Worm (Caenorhabditis elegans): ENCODE measurements around the gene snx-17.
A peak's percentile ranks its signal among the peaks of the same experiment; 100 is the strongest.

Gene snx-17

DNA sequence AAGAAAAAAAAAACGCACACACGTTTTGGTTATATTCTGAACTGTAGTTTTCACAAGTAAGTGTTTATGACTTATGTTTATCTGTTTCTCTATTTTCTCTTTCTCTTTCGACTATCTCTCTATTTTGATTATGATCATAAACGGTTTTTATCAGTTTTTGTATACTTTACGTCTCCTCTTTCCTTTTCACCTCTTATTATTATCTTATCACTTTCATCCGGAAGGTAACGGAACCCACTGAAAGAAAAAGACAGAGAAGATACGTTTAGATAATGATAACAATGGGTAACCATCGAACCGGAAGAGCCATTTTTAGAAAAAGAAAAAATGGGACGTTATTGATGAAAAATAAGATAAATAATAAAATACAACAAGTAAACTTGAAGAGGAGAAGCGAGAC is 43.6 kb upstream of the snx-17 start (continued):
- TF ChIP-seq nhr-10 (tag; optimal IDR thresholded peaks at IDR 0.05) (peak; percentile 50), nhr-102 (tag; optimal IDR thresholded peaks at IDR 0.05) (peak; percentile 77), F10B5.3 (tag; optimal IDR thresholded peaks at IDR 0.05) (no peak), Y48G9A.11 (GFP tag; IDR thresholded peaks at IDR 0.05) (no peak), Y75B8A.6 (GFP tag; IDR thresholded peaks at IDR 0.05) (no peak), spr-3 (GFP tag; optimal IDR thresholded peaks at IDR 0.05) (no peak), ceh-32 (tag; optimal IDR thresholded peaks at IDR 0.05; ENCODE audit: poor library complexity) (no peak), lim-7 (GFP tag; IDR thresholded peaks at IDR 0.05) (no peak), lin-29 (GFP tag; IDR thresholded peaks at IDR 0.05) (no peak), daf-19 (GFP tag; conservative IDR thresholded peaks at IDR 0.05) (no peak), ctbp-1 (GFP tag; IDR thresholded peaks at IDR 0.05) (no peak), daf-12 (tag; optimal IDR thresholded peaks at IDR 0.05) (no peak), zag-1 (tag; optimal IDR thresholded peaks at IDR 0.05) (no peak), nhr-237 (tag; optimal IDR thresholded peaks at IDR 0.05) (no peak), ztf-7 (tag; optimal IDR thresholded peaks at IDR 0.05) (no peak), daf-16 (GFP tag; optimal IDR thresholded peaks at IDR 0.05) (peak in 1 of 2 experiments; percentile 59), daf-16 (tag; optimal IDR thresholded peaks at IDR 0.05) (peak; percentile 98), cey-2 (tag; optimal IDR thresholded peaks at IDR 0.05; ENCODE audit: borderline replicate concordance, insufficient read depth) (peak; percentile 66), unc-130 (GFP tag; optimal IDR thresholded peaks at IDR 0.05) (no peak), lin-38 (GFP tag; IDR thresholded peaks at IDR 0.05) (no peak), vab-7 (GFP tag; IDR thresholded peaks at IDR 0.05) (no peak), unc-39 (tag; optimal IDR thresholded peaks at IDR 0.05) (no peak), saeg-2 (GFP tag; IDR thresholded peaks at IDR 0.05) (no peak), mxl-2 (GFP tag; conservative IDR thresholded peaks at IDR 0.05) (no peak), nhr-25 (tag; optimal IDR thresholded peaks at IDR 0.05; ENCODE audit: borderline replicate concordance, insufficient read depth) (no peak), tag-97 (GFP tag; IDR thresholded peaks at IDR 0.05) (no peak), dmd-6 (GFP tag; IDR thresholded peaks at IDR 0.05) (peak; percentile 84), spr-1 (tag; optimal IDR thresholded peaks at IDR 0.05) (no peak), nhr-11 (tag; optimal IDR thresholded peaks at IDR 0.05) (no peak), dmd-9 (GFP tag; IDR thresholded peaks at IDR 0.05) (no peak), zip-2 (tag; optimal IDR thresholded peaks at IDR 0.05) (peak; percentile 27), mep-1 (tag; optimal IDR thresholded peaks at IDR 0.05) (peak; percentile 45), snpc-4 (tag; optimal IDR thresholded peaks at IDR 0.05) (no peak), egl-27 (tag; optimal IDR thresholded peaks at IDR 0.05) (no peak), lin-39 (tag; optimal IDR thresholded peaks at IDR 0.05) (no peak), Y5F2A.4 (GFP tag; optimal IDR thresholded peaks at IDR 0.05) (no peak), egl-43 (GFP tag; IDR thresholded peaks at IDR 0.05) (no peak), ceh-44 (GFP tag; IDR thresholded peaks at IDR 0.05) (no peak), unc-62 (GFP tag; optimal IDR thresholded peaks at IDR 0.05 in 1 of 2) (no peak), unc-62 (tag; optimal IDR thresholded peaks at IDR 0.05) (no peak), jun-1 (tag; optimal IDR thresholded peaks at IDR 0.05) (peak; percentile 35), F26F4.8 (GFP tag; conservative IDR thresholded peaks at IDR 0.05) (no peak), mdl-1 (tag; optimal IDR thresholded peaks at IDR 0.05) (peak in 1 of 2 experiments; percentile 66), nhr-41 (GFP tag; IDR thresholded peaks at IDR 0.05) (no peak)

DNA sequence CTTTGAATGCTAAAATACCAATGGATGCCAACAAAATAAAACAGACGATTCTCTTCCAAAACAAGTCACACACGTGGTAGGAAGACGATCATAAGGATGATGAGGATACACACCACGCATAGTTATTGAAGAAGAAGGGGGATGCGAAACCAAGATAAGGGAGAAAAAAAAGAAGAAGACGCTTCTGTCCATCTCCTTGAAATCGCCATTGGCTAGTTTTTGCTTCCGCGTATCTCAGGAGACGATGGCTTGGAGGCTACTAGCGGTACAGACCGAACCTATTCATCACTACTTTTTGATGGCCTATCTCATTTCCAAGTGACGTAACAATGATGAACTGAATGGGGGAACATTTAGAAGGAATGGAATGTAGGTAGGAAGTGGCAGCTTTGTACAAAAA is 42.2 kb upstream of the snx-17 start:
- TF ChIP-seq daf-12 (tag; optimal IDR thresholded peaks at IDR 0.05) (no peak), lin-1 (GFP tag; IDR thresholded peaks at IDR 0.05) (no peak), arid-1 (GFP tag; conservative IDR thresholded peaks at IDR 0.05) (no peak), F10B5.3 (tag; optimal IDR thresholded peaks at IDR 0.05) (no peak), zfp-2 (tag; optimal IDR thresholded peaks at IDR 0.05) (no peak), tra-1 (GFP tag; IDR thresholded peaks at IDR 0.05) (no peak), spr-3 (GFP tag; optimal IDR thresholded peaks at IDR 0.05) (no peak), nhr-28 (tag; optimal IDR thresholded peaks at IDR 0.05) (peak; percentile 56), fos-1 (tag; optimal IDR thresholded peaks at IDR 0.05) (no peak), mdt-29 (GFP tag; IDR thresholded peaks at IDR 0.05) (no peak), nhr-11 (tag; optimal IDR thresholded peaks at IDR 0.05) (no peak), F44E2.7 (GFP tag; IDR thresholded peaks at IDR 0.05) (no peak), saeg-2 (GFP tag; IDR thresholded peaks at IDR 0.05) (no peak), lin-39 (tag; optimal IDR thresholded peaks at IDR 0.05) (no peak), egl-27 (tag; optimal IDR thresholded peaks at IDR 0.05) (no peak), snpc-1.2 (GFP tag; IDR thresholded peaks at IDR 0.05) (no peak), lin-13 (GFP tag; optimal IDR thresholded peaks at IDR 0.05) (no peak), spr-1 (tag; optimal IDR thresholded peaks at IDR 0.05) (no peak)
